Fruit fly (Drosophila melanogaster) whole organism, prepupa: Measurements from ENCODE around the gene CG15771.

ENCODE experiments used
- CG6854 ChIP-seq: fragments of 200-800 bp; sonication (Bioruptor generic); optimal IDR thresholded peaks from 2 replicates; lab custom pipeline; 2017; ENCODE audit warnings: missing biosample characterization, mild to moderate bottlenecking, missing genetic modification characterization
- OdsH ChIP-seq: fragments of 200-800 bp; sonication (Bioruptor generic); optimal IDR thresholded peaks from 3 replicates; lab custom pipeline; 2016; ENCODE audit warnings: missing biosample characterization, missing genetic modification characterization
- dac ChIP-seq: fragments of 200-800 bp; sonication (Bioruptor generic); optimal IDR thresholded peaks from 2 replicates; lab custom pipeline; 2017; ENCODE audit warnings: missing biosample characterization, mild to moderate bottlenecking, missing genetic modification characterization
- ss ChIP-seq, 2 experiments: fragments of 200-800 bp; sonication (Bioruptor generic); optimal IDR thresholded peaks; 2 replicates in 1 of 2; 3 replicates in 1 of 2; lab custom pipeline; 2017 to 2018; ENCODE audit warnings: mild to moderate bottlenecking in 2 of 2, missing biosample characterization in 2 of 2, missing genetic modification characterization in 2 of 2, moderate library complexity in 1 of 2

- peak in 1 of 2 experiments; percentile 57 for TF ChIP-seq ss (GFP tag; optimal IDR thresholded peaks at IDR 0.05; lab: Kevin White, UChicago)
- TF ChIP-seq dac: no peak
- no peak for TF ChIP-seq CG6854
- no peak for TF ChIP-seq OdsH (GFP tag; lab: Kevin White, UChicago)
Measured at dm6 chrX:5724151-5724699, 31.1 kb upstream of the CG15771 start.
